Worm (Caenorhabditis elegans): Measurements from ENCODE around the gene F40F8.1.

DNA sequence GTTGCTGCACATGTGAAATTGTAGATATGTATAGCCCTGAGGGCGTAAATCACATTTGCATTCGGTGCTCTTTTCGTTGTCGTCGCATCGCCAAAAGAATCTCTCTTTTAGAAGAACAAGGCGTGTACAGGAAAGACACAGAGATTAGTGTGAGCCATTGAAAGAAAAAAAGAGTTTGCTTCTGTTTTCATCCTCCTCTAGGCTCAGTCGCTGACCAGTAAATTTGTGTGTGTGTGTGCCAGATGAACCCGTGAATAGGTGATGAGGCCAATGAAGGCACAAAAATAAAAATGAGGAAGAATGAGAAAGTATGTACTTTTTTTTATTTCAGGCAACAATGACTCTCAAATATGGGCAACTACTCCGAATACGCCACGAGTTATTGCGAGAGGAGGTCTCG lies 15.0 kb upstream of the F40F8.1 start, which contains the start of gene mat-2:
- TF ChIP-seq snpc-4 (tag; optimal IDR thresholded peaks at IDR 0.05) (no peak), F13H6.1 (tag; optimal IDR thresholded peaks at IDR 0.05) (no peak), nhr-10 (tag; optimal IDR thresholded peaks at IDR 0.05) (no peak), peb-1 (tag; optimal IDR thresholded peaks at IDR 0.05) (no peak), unc-62 (GFP tag; optimal IDR thresholded peaks at IDR 0.05) (no peak), skn-1 (tag; optimal IDR thresholded peaks at IDR 0.05) (no peak)
